Fruit fly (Drosophila melanogaster) whole organism, embryonic: ENCODE measurements around the gene eco.
A peak's percentile ranks its signal among the peaks of the same experiment; 100 is the strongest.

Source experiments
- CG10147 ChIP-seq: fragments of 200-800 bp; sonication (Bioruptor generic); optimal IDR thresholded peaks from 2 replicates; lab custom pipeline; 2019; ENCODE audit warnings: missing biosample characterization, mild to moderate bottlenecking, missing genetic modification characterization, moderate library complexity
- CG10654 ChIP-seq: fragments of 200-800 bp; sonication (Bioruptor generic); optimal IDR thresholded peaks from 2 replicates; lab custom pipeline; 2016; ENCODE audit warnings: missing biosample characterization, missing genetic modification characterization
- CG11456 ChIP-seq: fragments of 200-800 bp; sonication (Bioruptor generic); IDR thresholded peaks from 3 replicates; pipeline ENCODE4 v1.3.6; 2022; ENCODE audit warnings: missing biosample characterization, missing genetic modification characterization
- CG11723 ChIP-seq: fragments of 200-800 bp; sonication (Bioruptor generic); optimal IDR thresholded peaks from 2 replicates; lab custom pipeline; 2017; ENCODE audit warnings: missing biosample characterization, mild to moderate bottlenecking, missing genetic modification characterization
- CG12104 ChIP-seq: fragments of 200-800 bp; sonication (Bioruptor generic); optimal IDR thresholded peaks from 3 replicates; lab custom pipeline; 2016; ENCODE audit warnings: missing biosample characterization, missing genetic modification characterization
- CG1233 ChIP-seq: fragments of 200-800 bp; sonication (Bioruptor generic); optimal IDR thresholded peaks from 4 replicates; lab custom pipeline; 2018; ENCODE audit warnings: missing biosample characterization, mild to moderate bottlenecking, missing genetic modification characterization
- CG1792 ChIP-seq: fragments of 200-800 bp; sonication (Bioruptor generic); optimal IDR thresholded peaks from 2 replicates; lab custom pipeline; 2016; ENCODE audit warnings: missing biosample characterization, missing genetic modification characterization
- CG32532 ChIP-seq: fragments of 200-800 bp; sonication (Bioruptor generic); IDR thresholded peaks from 2 replicates; pipeline ENCODE4 v1.3.6; 2022; ENCODE audit warnings: missing biosample characterization, missing genetic modification characterization
- CG3726 ChIP-seq: fragments of 200-800 bp; sonication (Bioruptor generic); IDR thresholded peaks from 3 replicates; pipeline ENCODE4, ENCODE4 v1.3.6; 2022; ENCODE audit warnings: missing biosample characterization, missing genetic modification characterization
- CG3847 ChIP-seq: fragments of 200-800 bp; sonication (Bioruptor generic); IDR thresholded peaks from 2 replicates; pipeline ENCODE4 v1.3.6; 2022; ENCODE audit warnings: missing biosample characterization, missing genetic modification characterization
- CG4328 ChIP-seq: fragments of 200-800 bp; sonication (Bioruptor generic); optimal IDR thresholded peaks from 3 replicates; lab custom pipeline; 2017; ENCODE audit warnings: missing biosample characterization, missing genetic modification reagents, missing genetic modification characterization
- CG43689 ChIP-seq: fragments of 200-800 bp; sonication (Bioruptor generic); IDR thresholded peaks from 2 replicates; pipeline ENCODE4 v1.3.6; 2022; ENCODE audit warnings: missing biosample characterization, missing genetic modification characterization
- CG6254 ChIP-seq: fragments of 200-800 bp; sonication (Bioruptor generic); optimal IDR thresholded peaks from 3 replicates; lab custom pipeline; 2017; ENCODE audit warnings: mild to moderate bottlenecking, missing biosample characterization, missing genetic modification reagents, missing genetic modification characterization
- CG7357 ChIP-seq: fragments of 200-800 bp; sonication (Bioruptor generic); IDR thresholded peaks from 3 replicates; pipeline ENCODE4 v1.3.6; 2022; ENCODE audit warnings: missing biosample characterization, missing genetic modification characterization
- CG8281 ChIP-seq: fragments of 200-800 bp; sonication (Bioruptor generic); optimal IDR thresholded peaks from 2 replicates; lab custom pipeline; 2018; ENCODE audit warnings: missing biosample characterization, mild to moderate bottlenecking, missing genetic modification characterization, moderate library complexity
- CG8478 ChIP-seq: fragments of >200 bp; optimal IDR thresholded peaks from 2 replicates; lab custom pipeline; 2018
- CG9437 ChIP-seq: fragments of 200-800 bp; sonication (Bioruptor generic); optimal IDR thresholded peaks from 2 replicates; lab custom pipeline; 2018; ENCODE audit warnings: missing biosample characterization, mild to moderate bottlenecking, missing genetic modification characterization
- CG9609 ChIP-seq: fragments of 200-800 bp; sonication (Bioruptor generic); optimal IDR thresholded peaks from 3 replicates; lab custom pipeline; 2016; ENCODE audit warnings: missing biosample characterization, missing genetic modification characterization
- CG9817 ChIP-seq: fragments of 200-800 bp; sonication (Bioruptor generic); optimal IDR thresholded peaks from 2 replicates; lab custom pipeline; 2018; ENCODE audit warnings: missing biosample characterization, mild to moderate bottlenecking, missing genetic modification characterization, moderate library complexity
- D19B ChIP-seq: fragments of 200-800 bp; sonication (Bioruptor generic); optimal IDR thresholded peaks from 2 replicates; lab custom pipeline; 2017; ENCODE audit warnings: missing biosample characterization, mild to moderate bottlenecking, missing genetic modification characterization
- Dad ChIP-seq: fragments of 200-800 bp; sonication (Bioruptor generic); optimal IDR thresholded peaks from 3 replicates; lab custom pipeline; 2016; ENCODE audit warnings: missing biosample characterization, missing genetic modification characterization
- Dp ChIP-seq: fragments of 200-800 bp; sonication (Bioruptor generic); optimal IDR thresholded peaks from 2 replicates; lab custom pipeline; 2018; ENCODE audit warnings: missing biosample characterization, mild to moderate bottlenecking, missing genetic modification characterization, moderate library complexity
- ERR ChIP-seq: fragments of 200-800 bp; sonication (Bioruptor generic); optimal IDR thresholded peaks from 2 replicates; lab custom pipeline; 2016; ENCODE audit warnings: missing biosample characterization, missing genetic modification characterization
- HLH54F ChIP-seq: fragments of 200-800 bp; sonication (Bioruptor generic); optimal IDR thresholded peaks from 3 replicates; lab custom pipeline; 2016; ENCODE audit warnings: missing biosample characterization, missing genetic modification characterization
- Hr78 ChIP-seq, 2 experiments: fragments of 200-800 bp in 1 of 2; fragments of >200 bp in 1 of 2; sonication (Bioruptor generic) in 1 of 2; optimal IDR thresholded peaks; 2 replicates each; lab custom pipeline; 2017 to 2019; ENCODE audit warnings: missing biosample characterization in 2 of 2, missing genetic modification characterization in 2 of 2, mild to moderate bottlenecking in 1 of 2, moderate library complexity in 1 of 2
- NK7.1 ChIP-seq: fragments of 200-800 bp; sonication (Bioruptor generic); optimal IDR thresholded peaks from 3 replicates; lab custom pipeline; 2016; ENCODE audit warnings: missing biosample characterization, missing genetic modification characterization
- Nf-YA ChIP-seq: fragments of 200-800 bp; sonication (Bioruptor generic); IDR thresholded peaks from 2 replicates; pipeline ENCODE4 v1.3.6; 2022; ENCODE audit warnings: missing biosample characterization, missing genetic modification characterization
- Sox100B ChIP-seq: fragments of 200-800 bp; sonication (Bioruptor generic); optimal IDR thresholded peaks from 3 replicates; lab custom pipeline; 2018; ENCODE audit warnings: missing biosample characterization, mild to moderate bottlenecking, missing genetic modification characterization
- Sox102F ChIP-seq: fragments of 200-800 bp; sonication (Bioruptor generic); optimal IDR thresholded peaks from 2 replicates; lab custom pipeline; 2018; ENCODE audit warnings: missing biosample characterization, mild to moderate bottlenecking, missing genetic modification characterization, moderate library complexity
- Stat92E ChIP-seq, 3 experiments: fragments of >200 bp in 2 of 3; fragments of 200-800 bp in 1 of 3; sonication (Bioruptor generic) in 1 of 3; optimal IDR thresholded peaks; 2 replicates each; lab custom pipeline; 2017 to 2019; ENCODE audit warnings: missing biosample characterization in 3 of 3, missing genetic modification characterization in 3 of 3, mild to moderate bottlenecking in 1 of 3, moderate library complexity in 1 of 3
- TFAM ChIP-seq: fragments of 200-800 bp; sonication (Bioruptor generic); optimal IDR thresholded peaks from 2 replicates; lab custom pipeline; 2017; ENCODE audit warnings: missing biosample characterization, missing genetic modification characterization, inconsistent platforms
- corto ChIP-seq: fragments of 200-800 bp; sonication (Bioruptor generic); optimal IDR thresholded peaks from 2 replicates; lab custom pipeline; 2016; ENCODE audit warnings: missing biosample characterization, mild to moderate bottlenecking, missing genetic modification characterization, moderate library complexity
- dm ChIP-seq: fragments of 200-800 bp; sonication (Bioruptor generic); optimal IDR thresholded peaks from 3 replicates; lab custom pipeline; 2016; ENCODE audit warnings: missing biosample characterization, missing genetic modification characterization
- emc ChIP-seq: fragments of 200-800 bp; sonication (Bioruptor generic); optimal IDR thresholded peaks from 2 replicates; lab custom pipeline; 2016; ENCODE audit warnings: missing biosample characterization, missing genetic modification characterization
- fd3F ChIP-seq: fragments of 200-800 bp; sonication (Bioruptor generic); optimal IDR thresholded peaks from 2 replicates; lab custom pipeline; 2018; ENCODE audit warnings: missing biosample characterization, mild to moderate bottlenecking, missing genetic modification characterization, moderate library complexity
- gce ChIP-seq: fragments of 200-800 bp; sonication (Bioruptor generic); IDR thresholded peaks from 3 replicates; pipeline ENCODE4 v1.3.6; 2022; ENCODE audit warnings: missing biosample characterization, missing genetic modification characterization
- hkb ChIP-seq, 2 experiments: fragments of 200-800 bp in 1 of 2; fragments of >200 bp in 1 of 2; sonication (Bioruptor generic) in 1 of 2; IDR thresholded peaks in 1 of 2; optimal IDR thresholded peaks in 1 of 2; 2 replicates each; pipeline versions ENCODE4 v1.3.6 to Lab custom; 2017 to 2022; ENCODE audit warnings: missing biosample characterization in 1 of 2, missing genetic modification characterization in 1 of 2
- insv ChIP-seq, 2 experiments: fragments of 200-800 bp; sonication (Bioruptor generic); optimal IDR thresholded peaks; 3 replicates each; lab custom pipeline; 2016 to 2018; ENCODE audit warnings: missing biosample characterization in 2 of 2, missing genetic modification characterization in 2 of 2
- inv ChIP-seq: fragments of 200-800 bp; sonication (Bioruptor generic); IDR thresholded peaks from 2 replicates; pipeline ENCODE4 v1.3.6; 2022; ENCODE audit warnings: missing biosample characterization, missing genetic modification characterization; ENCODE audit not compliant: partially characterized antibody
- klu ChIP-seq: fragments of 200-800 bp; sonication (Bioruptor generic); IDR thresholded peaks from 2 replicates; pipeline ENCODE4 v1.3.6; 2022; ENCODE audit warnings: missing biosample characterization, missing genetic modification characterization
- lmd ChIP-seq: fragments of 200-800 bp; sonication (Bioruptor generic); IDR thresholded peaks from 2 replicates; pipeline ENCODE4 v1.3.6; 2022; ENCODE audit warnings: missing biosample characterization, missing genetic modification characterization
- mam ChIP-seq: fragments of 200-800 bp; sonication (Bioruptor generic); optimal IDR thresholded peaks from 3 replicates; lab custom pipeline; 2016; ENCODE audit warnings: missing biosample characterization, missing genetic modification characterization
- nerfin-1 ChIP-seq: fragments of 200-800 bp; sonication (Bioruptor generic); optimal IDR thresholded peaks from 3 replicates; lab custom pipeline; 2019; ENCODE audit warnings: missing biosample characterization, mild to moderate bottlenecking, missing genetic modification characterization, moderate library complexity
- oc ChIP-seq: fragments of 200-800 bp; sonication (Bioruptor generic); optimal IDR thresholded peaks from 2 replicates; lab custom pipeline; 2018; ENCODE audit warnings: missing biosample characterization, mild to moderate bottlenecking, missing genetic modification characterization, moderate library complexity
- pb ChIP-seq: fragments of 200-800 bp; sonication (Bioruptor generic); optimal IDR thresholded peaks from 3 replicates; lab custom pipeline; 2016; ENCODE audit warnings: missing biosample characterization, missing genetic modification characterization
- pita ChIP-seq: fragments of 200-800 bp; sonication (Bioruptor generic); optimal IDR thresholded peaks from 2 replicates; lab custom pipeline; 2017; ENCODE audit warnings: missing biosample characterization, mild to moderate bottlenecking, missing genetic modification characterization
- scrt ChIP-seq: fragments of 200-800 bp; sonication (Bioruptor generic); optimal IDR thresholded peaks from 2 replicates; lab custom pipeline; 2018; ENCODE audit warnings: missing biosample characterization, mild to moderate bottlenecking, missing genetic modification characterization, moderate library complexity
- sens ChIP-seq: fragments of 200-800 bp; sonication (Bioruptor generic); peaks from one replicate; lab custom pipeline; 2016; ENCODE audit warnings: missing biosample characterization, missing genetic modification characterization
- tup ChIP-seq: fragments of 200-800 bp; sonication (Bioruptor generic); optimal IDR thresholded peaks from 2 replicates; lab custom pipeline; 2016; ENCODE audit warnings: missing biosample characterization, mild to moderate bottlenecking, missing genetic modification characterization, moderate library complexity
- vvl ChIP-seq: fragments of 200-800 bp; sonication (Bioruptor generic); IDR thresholded peaks from 2 replicates; pipeline ENCODE4 v1.3.6; 2022; ENCODE audit warnings: missing biosample characterization, missing genetic modification characterization
- zfh2 ChIP-seq: fragments of 200-800 bp; sonication (Bioruptor generic); optimal IDR thresholded peaks from 2 replicates; lab custom pipeline; 2016; ENCODE audit warnings: missing biosample characterization, missing genetic modification characterization

Gene eco

dm6 chr3L:7344965-7345427 lies 5.9 kb upstream of the eco start, which contains the start of gene Cln7 (continued):
- TF ChIP-seq oc (tag; lab: Kevin White, UChicago) (no peak), tup (GFP tag; lab: Kevin White, UChicago) (no peak), CG9437 (GFP tag; lab: Kevin White, UChicago) (no peak), dm (GFP tag; lab: Kevin White, UChicago) (no peak), nerfin-1 (tag; lab: Kevin White, UChicago) (peak; percentile 22), sens (GFP tag; lab: Kevin White, UChicago) (peak; percentile 90), CG12104 (GFP tag; lab: Kevin White, UChicago) (no peak), emc (GFP tag; lab: Kevin White, UChicago) (no peak), gce (peak; percentile 66; the same call in 1 of the 3 replicates), Dp (GFP tag; lab: Kevin White, UChicago) (no peak), zfh2 (GFP tag; lab: Kevin White, UChicago) (no peak), lmd (GFP tag; lab: Robert Waterston, UW) (no peak), D19B (GFP tag; lab: Kevin White, UChicago) (no peak), vvl (GFP tag; lab: Robert Waterston, UW) (peak; percentile 61; the same call in 1 of the 2 replicates), scrt (peak; percentile 35), Hr78 (GFP tag; optimal IDR thresholded peaks at IDR 0.05; lab: Kevin White, UChicago) (peak in 1 of 2 experiments; percentile 11), Sox100B (GFP tag; lab: Kevin White, UChicago) (no peak), HLH54F (GFP tag; lab: Kevin White, UChicago) (no peak), Sox102F (GFP tag; lab: Kevin White, UChicago) (no peak), CG43689 (no peak), CG9609 (no peak), CG8281 (tag; lab: Kevin White, UChicago) (no peak), CG3847 (no peak), CG7357 (GFP tag; lab: Robert Waterston, UW) (no peak), CG10147 (GFP tag; lab: Kevin White, UChicago) (peak; percentile 42), CG10654 (GFP tag; lab: Kevin White, UChicago) (no peak), Stat92E (GFP tag; optimal IDR thresholded peaks at IDR 0.05; lab: Kevin White, UChicago) (peak in 1 of 3 experiments; percentile 88), CG3726 (no peak), mam (GFP tag; lab: Kevin White, UChicago) (no peak), CG8478 (lab: Kevin White, UChicago) (no peak), CG11456 (GFP tag; lab: Robert Waterston, UW) (no peak), Dad (GFP tag; lab: Kevin White, UChicago) (no peak), pita (GFP tag; lab: Kevin White, UChicago) (no peak), CG9817 (no peak), CG1792 (no peak), inv (GFP tag; lab: Robert Waterston, UW) (no peak), Nf-YA (GFP tag; lab: Robert Waterston, UW) (no peak; the same call in 1 of the 2 replicates), CG11723 (no peak), CG32532 (GFP tag; lab: Robert Waterston, UW) (peak; percentile 46; the same call in 1 of the 2 replicates), corto (no peak), NK7.1 (no peak), hkb (optimal IDR thresholded peaks at IDR 0.05; lab: Kevin White, UChicago) (no peak), hkb (GFP tag; IDR thresholded peaks at IDR 0.05; lab: Robert Waterston, UW) (peak; percentile 58), klu (GFP tag; lab: Robert Waterston, UW) (no peak), CG6254 (GFP tag; lab: Kevin White, UChicago) (no peak), insv (GFP tag; optimal IDR thresholded peaks at IDR 0.05; lab: Kevin White, UChicago) (peak in 1 of 2 experiments; percentile 46), pb (GFP tag; lab: Kevin White, UChicago) (no peak), fd3F (GFP tag; lab: Kevin White, UChicago) (no peak), ERR (GFP tag; lab: Kevin White, UChicago) (peak; percentile 22), CG4328 (GFP tag; lab: Kevin White, UChicago) (no peak), TFAM (GFP tag; lab: Kevin White, UChicago) (no peak), CG1233 (GFP tag; lab: Kevin White, UChicago) (no peak)
